Worm (Caenorhabditis elegans) whole organism, mixed stage, embryonic: ENCODE results near the gene M03F8.1.

ENCODE experiments used
- blmp-1 ChIP-seq: fragments of 150-350 bp; optimal IDR thresholded peaks from 2 replicates; lab custom pipeline; 2014; ENCODE audit warnings: missing biosample characterization, missing genetic modification characterization
- ceh-83 ChIP-seq: fragments of 200-800 bp; sonication (Bioruptor generic); optimal IDR thresholded peaks from 2 replicates; lab custom pipeline; 2018; ENCODE audit warnings: mild to moderate bottlenecking, missing genetic modification characterization, missing compliant biosample characterization
- cnd-1 ChIP-seq: fragments of 200-800 bp; sonication (Bioruptor generic); optimal IDR thresholded peaks from 2 replicates; lab custom pipeline; 2018; ENCODE audit warnings: mild to moderate bottlenecking, missing genetic modification characterization, missing compliant biosample characterization
- lin-13 ChIP-seq: fragments of 150-350 bp; optimal IDR thresholded peaks from 2 replicates; lab custom pipeline; 2014; ENCODE audit warnings: missing biosample characterization, missing genetic modification characterization
- lin-32 ChIP-seq: fragments of 200-800 bp; sonication (Bioruptor generic); optimal IDR thresholded peaks from 2 replicates; lab custom pipeline; 2018; ENCODE audit warnings: mild to moderate bottlenecking, missing genetic modification characterization, missing compliant biosample characterization
- nhr-12 ChIP-seq: fragments of 150-350 bp; optimal IDR thresholded peaks from 2 replicates; lab custom pipeline; 2014; ENCODE audit warnings: missing biosample characterization, missing genetic modification characterization
- nhr-2 ChIP-seq: fragments of 150-350 bp; optimal IDR thresholded peaks from 2 replicates; lab custom pipeline; 2014; ENCODE audit warnings: missing biosample characterization, missing genetic modification characterization
- nhr-28 ChIP-seq: fragments of 150-350 bp; optimal IDR thresholded peaks from 2 replicates; lab custom pipeline; 2014; ENCODE audit warnings: missing biosample characterization, missing genetic modification characterization
- nhr-76 ChIP-seq: sonication (generic microtip); optimal IDR thresholded peaks from 2 replicates; lab custom pipeline; 2017; ENCODE audit warnings: missing biosample characterization, missing genetic modification characterization
- pha-4 ChIP-seq: fragments of 150-350 bp; optimal IDR thresholded peaks from 2 replicates; lab custom pipeline; 2018; ENCODE audit warnings: missing biosample characterization, missing genetic modification reagents, missing genetic modification characterization
- unc-39 ChIP-seq: fragments of 150-350 bp; optimal IDR thresholded peaks from 2 replicates; lab custom pipeline; 2014; ENCODE audit warnings: missing biosample characterization, missing genetic modification characterization
- unc-62 ChIP-seq: fragments of 150-350 bp; optimal IDR thresholded peaks from 2 replicates; lab custom pipeline; 2014; ENCODE audit warnings: missing biosample characterization, missing genetic modification reagents, missing genetic modification characterization

DNA sequence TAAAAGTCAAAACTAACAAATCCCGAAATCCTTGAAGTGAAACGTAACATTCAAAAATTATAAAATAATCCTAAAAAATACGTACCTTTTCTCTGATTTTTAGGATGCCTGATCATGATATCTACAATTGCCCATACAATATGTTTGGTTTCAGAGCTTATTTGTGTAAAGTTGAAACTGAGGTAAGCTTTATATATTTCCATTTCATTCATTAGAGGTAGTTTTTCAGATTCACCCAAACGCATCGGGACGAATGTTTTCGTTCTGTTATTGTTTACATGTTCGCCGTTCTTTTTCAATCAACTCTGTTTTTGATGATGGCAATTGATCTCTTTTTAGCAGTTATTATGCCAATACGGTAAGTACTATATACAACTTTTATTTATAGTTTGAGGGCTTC, 23.2 kb upstream of the M03F8.1 start:
- TF ChIP-seq cnd-1 (tag; lab: Kevin White, UChicago) (no peak), nhr-28 (no peak), blmp-1 (tag; lab: Kevin White, UChicago) (no peak), nhr-76 (tag; lab: Kevin White, UChicago) (no peak), ceh-83 (no peak), pha-4 (tag; lab: Kevin White, UChicago) (no peak), nhr-12 (tag; lab: Kevin White, UChicago) (no peak), unc-62 (GFP tag; lab: Kevin White, UChicago) (no peak), nhr-2 (tag; lab: Kevin White, UChicago) (no peak), lin-32 (GFP tag; lab: Kevin White, UChicago) (no peak), lin-13 (tag; lab: Kevin White, UChicago) (no peak), unc-39 (tag; lab: Kevin White, UChicago) (no peak)
